Fruit fly (Drosophila melanogaster) whole organism, embryonic: Measurements from ENCODE around the gene CG42323.
A peak's percentile ranks its signal among the peaks of the same experiment; 100 is the strongest.

Experiments used
- Awh ChIP-seq: fragments of 200-800 bp; sonication (Bioruptor generic); IDR thresholded peaks from 2 replicates; pipeline ENCODE4, ENCODE4 v1.3.6; 2022; ENCODE audit warnings: missing biosample characterization, missing genetic modification characterization
- CG10543 ChIP-seq: fragments of 200-800 bp; sonication (Bioruptor generic); optimal IDR thresholded peaks from 3 replicates; lab custom pipeline; 2017; ENCODE audit warnings: missing biosample characterization, mild to moderate bottlenecking, missing genetic modification characterization, moderate library complexity
- CG10565 ChIP-seq: fragments of 200-800 bp; sonication (Bioruptor generic); optimal IDR thresholded peaks from 3 replicates; lab custom pipeline; 2016; ENCODE audit warnings: missing biosample characterization, mild to moderate bottlenecking, missing genetic modification characterization
- CG11560 ChIP-seq: fragments of 200-800 bp; sonication (Bioruptor generic); IDR thresholded peaks from 3 replicates; pipeline ENCODE4 v1.3.6; 2022; ENCODE audit warnings: missing biosample characterization, missing genetic modification characterization
- CG14965 ChIP-seq: fragments of 200-800 bp; sonication (Bioruptor generic); optimal IDR thresholded peaks from 2 replicates; lab custom pipeline; 2016; ENCODE audit warnings: missing biosample characterization, missing genetic modification characterization, borderline replicate concordance
- CG1529 ChIP-seq: fragments of 200-800 bp; sonication (Bioruptor generic); optimal IDR thresholded peaks from 3 replicates; lab custom pipeline; 2018; ENCODE audit warnings: missing biosample characterization, missing genetic modification characterization
- CG15514 ChIP-seq: fragments of 200-800 bp; sonication (Bioruptor generic); optimal IDR thresholded peaks from 3 replicates; lab custom pipeline; 2017; ENCODE audit warnings: missing biosample characterization, missing genetic modification characterization, mild to moderate bottlenecking, moderate library complexity, missing genetic modification reagents
- CG1602 ChIP-seq: fragments of 200-800 bp; sonication (Bioruptor generic); optimal IDR thresholded peaks from 3 replicates; lab custom pipeline; 2016; ENCODE audit warnings: missing biosample characterization, missing genetic modification characterization
- CG17359 ChIP-seq: fragments of 200-800 bp; sonication (Bioruptor generic); optimal IDR thresholded peaks from 3 replicates; lab custom pipeline; 2018; ENCODE audit warnings: missing biosample characterization, mild to moderate bottlenecking, missing genetic modification characterization, moderate library complexity
- CG17802 ChIP-seq: fragments of 200-800 bp; sonication (Bioruptor generic); optimal IDR thresholded peaks from 2 replicates; lab custom pipeline; 2018; ENCODE audit warnings: missing biosample characterization, mild to moderate bottlenecking, missing genetic modification characterization, moderate library complexity
- CG17912 ChIP-seq: fragments of 200-800 bp; sonication (Bioruptor generic); optimal IDR thresholded peaks from 2 replicates; lab custom pipeline; 2018; ENCODE audit warnings: missing biosample characterization, mild to moderate bottlenecking, missing genetic modification characterization
- CG32532 ChIP-seq: fragments of 200-800 bp; sonication (Bioruptor generic); IDR thresholded peaks from 2 replicates; pipeline ENCODE4 v1.3.6; 2022; ENCODE audit warnings: missing biosample characterization, missing genetic modification characterization
- CG3838 ChIP-seq: fragments of 200-800 bp; sonication (Bioruptor generic); optimal IDR thresholded peaks from 3 replicates; lab custom pipeline; 2016; ENCODE audit warnings: missing biosample characterization, missing genetic modification characterization
- CG5180 ChIP-seq: fragments of 200-800 bp; sonication (Bioruptor generic); optimal IDR thresholded peaks from 3 replicates; lab custom pipeline; 2017; ENCODE audit warnings: missing biosample characterization, missing genetic modification characterization, mild to moderate bottlenecking, moderate library complexity, missing genetic modification reagents
- CG7987 ChIP-seq: fragments of 200-800 bp; sonication (Bioruptor generic); optimal IDR thresholded peaks from 2 replicates; lab custom pipeline; 2018; ENCODE audit warnings: missing biosample characterization, mild to moderate bottlenecking, missing genetic modification characterization, moderate library complexity
- CG8359 ChIP-seq: fragments of 200-800 bp; sonication (Bioruptor generic); optimal IDR thresholded peaks from 2 replicates; lab custom pipeline; 2017; ENCODE audit warnings: missing biosample characterization, mild to moderate bottlenecking, missing genetic modification characterization, borderline replicate concordance
- CG8944 ChIP-seq: fragments of 200-800 bp; sonication (Bioruptor generic); optimal IDR thresholded peaks from 3 replicates; lab custom pipeline; 2016; ENCODE audit warnings: missing biosample characterization, missing genetic modification characterization
- CG9817 ChIP-seq: fragments of 200-800 bp; sonication (Bioruptor generic); optimal IDR thresholded peaks from 2 replicates; lab custom pipeline; 2018; ENCODE audit warnings: missing biosample characterization, mild to moderate bottlenecking, missing genetic modification characterization, moderate library complexity
- Deaf1 ChIP-seq: fragments of 200-800 bp; optimal IDR thresholded peaks from 3 replicates; lab custom pipeline; 2019; ENCODE audit warnings: missing biosample characterization, mild to moderate bottlenecking, missing genetic modification characterization, moderate library complexity
- Dll ChIP-seq: fragments of 200-800 bp; sonication (Bioruptor generic); IDR thresholded peaks from 4 replicates; pipeline ENCODE4 v1.3.6; 2022; ENCODE audit warnings: missing biosample characterization, missing genetic modification characterization; ENCODE audit not compliant: partially characterized antibody
- Ets97D ChIP-seq: fragments of 200-800 bp; sonication (Bioruptor generic); optimal IDR thresholded peaks from 3 replicates; lab custom pipeline; 2016; ENCODE audit warnings: missing biosample characterization, missing genetic modification characterization
- GATAe ChIP-seq: fragments of 200-800 bp; sonication (Bioruptor generic); conservative IDR thresholded peaks from 2 replicates; pipeline ENCODE4 v1.3.6; 2022; ENCODE audit warnings: missing biosample characterization, missing genetic modification characterization
- H2.0 ChIP-seq: fragments of 200-800 bp; sonication (Bioruptor generic); IDR thresholded peaks from 2 replicates; pipeline ENCODE4 v1.3.6; 2022; ENCODE audit warnings: missing biosample characterization, missing genetic modification characterization
- Hsf ChIP-seq: fragments of 200-800 bp; sonication (Bioruptor generic); optimal IDR thresholded peaks from 3 replicates; lab custom pipeline; 2016; ENCODE audit warnings: missing biosample characterization, missing genetic modification characterization
- Jarid2 ChIP-seq: fragments of 200-800 bp; sonication (Bioruptor generic); optimal IDR thresholded peaks from 3 replicates; lab custom pipeline; 2017; ENCODE audit warnings: mild to moderate bottlenecking, missing biosample characterization, missing genetic modification reagents, missing genetic modification characterization
- Med ChIP-seq: fragments of 200-800 bp; sonication (Bioruptor generic); peaks from one replicate; lab custom pipeline; 2016; ENCODE audit warnings: missing biosample characterization, missing genetic modification characterization, mild to moderate bottlenecking, inconsistent platforms, moderate library complexity
- Optix ChIP-seq: fragments of 200-800 bp; sonication (Bioruptor generic); IDR thresholded peaks from 3 replicates; pipeline ENCODE4 v1.3.6; 2022; ENCODE audit warnings: missing biosample characterization, missing genetic modification characterization
- Pdp1 ChIP-seq, 2 experiments: fragments of 200-800 bp; sonication (Bioruptor generic); optimal IDR thresholded peaks; 3 replicates each; lab custom pipeline; 2016; ENCODE audit warnings: missing biosample characterization in 2 of 2, missing genetic modification characterization in 2 of 2, mild to moderate bottlenecking in 1 of 2, moderate library complexity in 1 of 2
- Rx ChIP-seq: fragments of 200-800 bp; sonication (Bioruptor generic); IDR thresholded peaks from 2 replicates; pipeline ENCODE4 v1.3.6; 2022; ENCODE audit warnings: missing biosample characterization, missing genetic modification characterization
- Side ChIP-seq: fragments of 200-800 bp; sonication (Bioruptor generic); optimal IDR thresholded peaks from 2 replicates; lab custom pipeline; 2016; ENCODE audit warnings: missing biosample characterization, missing genetic modification characterization
- bbx ChIP-seq: fragments of 200-800 bp; sonication (Bioruptor generic); IDR thresholded peaks from 2 replicates; pipeline ENCODE4 v1.3.6; 2022; ENCODE audit warnings: missing biosample characterization, missing genetic modification characterization; ENCODE audit not compliant: partially characterized antibody
- chinmo ChIP-seq: fragments of 200-800 bp; sonication (Bioruptor generic); IDR thresholded peaks from 4 replicates; pipeline ENCODE4 v1.3.6; 2022; ENCODE audit warnings: missing biosample characterization, missing genetic modification characterization; ENCODE audit not compliant: partially characterized antibody
- crp ChIP-seq, 2 experiments: fragments of 200-800 bp; sonication (Bioruptor generic); optimal IDR thresholded peaks; 2 replicates in 1 of 2; 3 replicates in 1 of 2; lab custom pipeline; 2017; ENCODE audit warnings: missing biosample characterization in 2 of 2, missing genetic modification characterization in 2 of 2, mild to moderate bottlenecking in 1 of 2, moderate library complexity in 1 of 2
- ftz-f1 ChIP-seq: fragments of 200-800 bp; sonication (Bioruptor generic); optimal IDR thresholded peaks from 2 replicates; lab custom pipeline; 2016; ENCODE audit warnings: missing biosample characterization, missing genetic modification characterization
- gfzf ChIP-seq: fragments of 200-800 bp; sonication (Bioruptor generic); optimal IDR thresholded peaks from 2 replicates; lab custom pipeline; 2016; ENCODE audit warnings: missing biosample characterization, mild to moderate bottlenecking, missing genetic modification characterization, moderate library complexity
- grn ChIP-seq: fragments of 200-800 bp; sonication (Bioruptor generic); optimal IDR thresholded peaks from 3 replicates; lab custom pipeline; 2017; ENCODE audit warnings: missing biosample characterization, missing genetic modification characterization
- h ChIP-seq: fragments of >200 bp; optimal IDR thresholded peaks from 2 replicates; lab custom pipeline; 2017
- ham ChIP-seq: fragments of 200-800 bp; sonication (Bioruptor generic); IDR thresholded peaks from 2 replicates; pipeline ENCODE4 v1.3.6; 2022; ENCODE audit warnings: missing biosample characterization, missing genetic modification characterization
- ind ChIP-seq: fragments of 200-800 bp; sonication (Bioruptor generic); optimal IDR thresholded peaks from 3 replicates; lab custom pipeline; 2016; ENCODE audit warnings: missing biosample characterization, missing genetic modification characterization
- lbe ChIP-seq: fragments of 200-800 bp; sonication (Bioruptor generic); optimal IDR thresholded peaks from 2 replicates; lab custom pipeline; 2016; ENCODE audit warnings: missing biosample characterization, mild to moderate bottlenecking, missing genetic modification characterization
- lmd ChIP-seq: fragments of 200-800 bp; sonication (Bioruptor generic); IDR thresholded peaks from 2 replicates; pipeline ENCODE4 v1.3.6; 2022; ENCODE audit warnings: missing biosample characterization, missing genetic modification characterization
- nerfin-1 ChIP-seq: fragments of 200-800 bp; sonication (Bioruptor generic); optimal IDR thresholded peaks from 3 replicates; lab custom pipeline; 2019; ENCODE audit warnings: missing biosample characterization, mild to moderate bottlenecking, missing genetic modification characterization, moderate library complexity
- odd ChIP-seq: fragments of 200-800 bp; sonication (Bioruptor generic); optimal IDR thresholded peaks from 2 replicates; lab custom pipeline; 2017; ENCODE audit warnings: missing biosample characterization, mild to moderate bottlenecking, missing genetic modification characterization
- pan ChIP-seq, 4 experiments: fragments of >200 bp in 3 of 4; fragments of 200-800 bp in 1 of 4; sonication (Bioruptor generic) in 1 of 4; optimal IDR thresholded peaks in 3 of 4; IDR thresholded peaks in 1 of 4; 2 replicates each; pipeline versions ENCODE4 v1.3.6 to Lab custom; 2017 to 2022; ENCODE audit warnings: missing biosample characterization in 2 of 4, missing genetic modification characterization in 2 of 4, mixed read lengths in 1 of 4
- repo ChIP-seq: fragments of 200-800 bp; sonication (Bioruptor generic); optimal IDR thresholded peaks from 2 replicates; lab custom pipeline; 2016; ENCODE audit warnings: missing biosample characterization, missing genetic modification characterization
- sens-2 ChIP-seq: fragments of 200-800 bp; sonication (Bioruptor generic); IDR thresholded peaks from 2 replicates; pipeline ENCODE4 v1.3.6; 2022; ENCODE audit warnings: missing biosample characterization, missing genetic modification characterization
- sima ChIP-seq: fragments of 200-800 bp; sonication (Bioruptor generic); optimal IDR thresholded peaks from 2 replicates; lab custom pipeline; 2016; ENCODE audit warnings: missing biosample characterization, missing genetic modification characterization
- sug ChIP-seq: fragments of 200-800 bp; optimal IDR thresholded peaks from 2 replicates; lab custom pipeline; 2019; ENCODE audit warnings: missing biosample characterization, mild to moderate bottlenecking, missing genetic modification characterization, moderate library complexity
- trem ChIP-seq: fragments of 200-800 bp; optimal IDR thresholded peaks from 3 replicates; lab custom pipeline; 2019; ENCODE audit warnings: missing biosample characterization, mild to moderate bottlenecking, missing genetic modification characterization, moderate library complexity
- zen2 ChIP-seq: fragments of 200-800 bp; sonication (Bioruptor generic); IDR thresholded peaks from 3 replicates; pipeline ENCODE4 v1.3.6; 2022; ENCODE audit warnings: missing biosample characterization, missing genetic modification characterization; ENCODE audit not compliant: partially characterized antibody

CG42323 gene

DNA sequence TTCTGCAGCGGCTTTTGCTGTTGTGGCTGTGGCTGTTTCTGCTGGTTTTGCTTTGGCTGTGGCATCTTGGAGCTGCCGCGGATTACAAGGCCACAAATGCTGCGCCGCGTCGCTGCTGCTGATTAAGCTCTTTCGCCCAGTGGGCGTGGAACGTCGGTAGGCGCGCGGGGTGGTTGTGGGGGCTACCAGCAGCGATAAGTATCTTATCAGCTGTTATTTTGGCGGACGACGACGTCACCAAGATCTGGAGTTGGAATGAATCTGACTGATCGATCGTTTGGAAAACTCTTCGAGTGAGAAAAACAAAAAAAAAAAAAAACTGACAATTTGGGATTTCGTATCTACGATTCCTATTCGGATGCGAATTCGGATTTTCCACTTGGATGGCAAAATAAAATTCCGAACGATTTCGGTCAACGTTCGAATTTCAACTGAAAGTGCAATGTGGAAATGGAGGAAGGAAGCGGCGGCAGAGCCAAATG lies 18.0 kb upstream of the CG42323 start (continued):
- TF ChIP-seq zen2 (GFP tag; lab: Robert Waterston, UW) (no peak), chinmo (GFP tag; lab: Robert Waterston, UW) (0 out of 4 replicates have a peak, but pooled peaks have one; percentile 79), h (lab: Kevin White, UChicago) (no peak), CG7987 (no peak), CG17802 (tag; lab: Kevin White, UChicago) (no peak), H2.0 (GFP tag; lab: Robert Waterston, UW) (no peak), CG1602 (no peak), Hsf (GFP tag; lab: Kevin White, UChicago) (no peak), Deaf1 (tag; lab: Kevin White, UChicago) (peak; percentile 17), CG14965 (GFP tag; lab: Kevin White, UChicago) (no peak), sima (GFP tag; lab: Kevin White, UChicago) (no peak), nerfin-1 (tag; lab: Kevin White, UChicago) (no peak), gfzf (GFP tag; lab: Kevin White, UChicago) (no peak), ftz-f1 (GFP tag; lab: Kevin White, UChicago) (peak; percentile 34), trem (tag; lab: Kevin White, UChicago) (no peak), sug (tag; lab: Kevin White, UChicago) (peak; percentile 18), Ets97D (GFP tag; lab: Kevin White, UChicago) (no peak), pan (optimal IDR thresholded peaks at IDR 0.05; lab: Kevin White, UChicago) (no peak), pan (GFP tag; optimal IDR thresholded peaks at IDR 0.05 in 1 of 2, IDR thresholded peaks at IDR 0.05 in 1 of 2) (no peak), repo (no peak), CG32532 (GFP tag; lab: Robert Waterston, UW) (0 out of 2 replicates have a peak, but pooled peaks have one; percentile 29), CG1529 (GFP tag; lab: Kevin White, UChicago) (no peak), CG17912 (no peak), ham (GFP tag; lab: Robert Waterston, UW) (no peak), grn (peak; percentile 81), CG5180 (GFP tag; lab: Kevin White, UChicago) (no peak), CG11560 (no peak), bbx (GFP tag; lab: Robert Waterston, UW) (no peak), Side (GFP tag; lab: Kevin White, UChicago) (no peak), lmd (GFP tag; lab: Robert Waterston, UW) (no peak), Optix (GFP tag; lab: Robert Waterston, UW) (no peak), Awh (GFP tag; lab: Robert Waterston, UW) (peak; percentile 37; the same call in 1 of the 2 replicates), CG10543 (GFP tag; lab: Kevin White, UChicago) (no peak), CG17359 (tag; lab: Kevin White, UChicago) (no peak), lbe (GFP tag; lab: Kevin White, UChicago) (no peak), crp (GFP tag; optimal IDR thresholded peaks at IDR 0.05; lab: Kevin White, UChicago) (peak in 1 of 2 experiments; percentile 11), odd (GFP tag; lab: Kevin White, UChicago) (no peak), CG3838 (GFP tag; lab: Kevin White, UChicago) (no peak), ind (no peak), CG15514 (GFP tag; lab: Kevin White, UChicago) (no peak), Med (GFP tag; lab: Kevin White, UChicago) (peak; percentile 22), CG10565 (GFP tag; lab: Kevin White, UChicago) (no peak), Pdp1 (GFP tag; optimal IDR thresholded peaks at IDR 0.05; lab: Kevin White, UChicago) (no peak), Dll (GFP tag; lab: Robert Waterston, UW) (no peak), GATAe (GFP tag; lab: Robert Waterston, UW) (peak; percentile 72), sens-2 (no peak), CG9817 (tag; lab: Kevin White, UChicago) (no peak), Jarid2 (GFP tag; lab: Kevin White, UChicago) (peak; percentile 69), Rx (GFP tag; lab: Robert Waterston, UW) (no peak), CG8944 (GFP tag; lab: Kevin White, UChicago) (no peak), CG8359 (GFP tag; lab: Kevin White, UChicago) (no peak)
